Worm (Caenorhabditis elegans) whole organism, L4 larva: ENCODE data around the gene fil-2.

ENCODE experiments used
- D1046.2 ChIP-seq: fragments of 200-800 bp; sonication (Bioruptor generic); IDR thresholded peaks from 2 replicates; pipeline ENCODE4 v1.3.6; 2022; ENCODE audit warnings: missing genetic modification characterization, missing compliant biosample characterization
- F44E2.7 ChIP-seq: fragments of 200-800 bp; sonication (Bioruptor generic); IDR thresholded peaks from 2 replicates; pipeline ENCODE4 v2.1.2; 2022; ENCODE audit warnings: missing genetic modification characterization, missing compliant biosample characterization
- T20F7.1 ChIP-seq: fragments of 200-800 bp; sonication (Bioruptor generic); optimal IDR thresholded peaks from 2 replicates; lab custom pipeline; 2018; ENCODE audit warnings: mild to moderate bottlenecking, missing genetic modification characterization, missing compliant biosample characterization
- Y5F2A.4 ChIP-seq: fragments of 200-800 bp; sonication (Bioruptor generic); optimal IDR thresholded peaks from 2 replicates; lab custom pipeline; 2018; ENCODE audit warnings: mild to moderate bottlenecking, missing genetic modification characterization, missing compliant biosample characterization
- ZK337.2 ChIP-seq: fragments of 200-800 bp; sonication (Bioruptor generic); IDR thresholded peaks from 2 replicates; pipeline ENCODE4 v1.3.6; 2022; ENCODE audit warnings: missing genetic modification reagents, missing genetic modification characterization, missing compliant biosample characterization
- aha-1 ChIP-seq: fragments of 150-350 bp; peaks from one replicate; lab custom pipeline; 2014; ENCODE audit warnings: missing biosample characterization, missing genetic modification characterization
- attf-4 ChIP-seq: sonication (generic microtip); optimal IDR thresholded peaks from 3 replicates; lab custom pipeline; 2017; ENCODE audit warnings: missing biosample characterization, missing genetic modification characterization
- cey-2 ChIP-seq: sonication (generic microtip); optimal IDR thresholded peaks from 3 replicates; lab custom pipeline; 2017; ENCODE audit warnings: missing genetic modification characterization, mild to moderate bottlenecking, missing compliant biosample characterization, antibody characterized with exemption, borderline replicate concordance; ENCODE audit not compliant: insufficient read depth
- daf-19 ChIP-seq: fragments of 200-800 bp; sonication (Bioruptor generic); conservative IDR thresholded peaks from 2 replicates; pipeline ENCODE4 v1.3.6; 2022; ENCODE audit warnings: missing genetic modification characterization, missing compliant biosample characterization
- daf-8 ChIP-seq: fragments of 200-800 bp; sonication (Bioruptor generic); IDR thresholded peaks from 2 replicates; pipeline ENCODE4 v1.3.6; 2022; ENCODE audit warnings: missing genetic modification characterization, missing compliant biosample characterization
- duxl-1 ChIP-seq: sonication (generic microtip); optimal IDR thresholded peaks from 2 replicates; lab custom pipeline; 2016; ENCODE audit warnings: mild to moderate bottlenecking, missing genetic modification characterization, moderate library complexity, missing compliant biosample characterization; ENCODE audit not compliant: poor library complexity
- gei-8 ChIP-seq: fragments of 200-800 bp; sonication (Bioruptor generic); optimal IDR thresholded peaks from 2 replicates; lab custom pipeline; 2018; ENCODE audit warnings: mild to moderate bottlenecking, missing genetic modification characterization, missing compliant biosample characterization
- hlh-11 ChIP-seq: fragments of 200-800 bp; sonication (Bioruptor generic); optimal IDR thresholded peaks from 2 replicates; lab custom pipeline; 2018; ENCODE audit warnings: mild to moderate bottlenecking, missing genetic modification characterization, missing compliant biosample characterization
- hlh-30 ChIP-seq: sonication (generic microtip); optimal IDR thresholded peaks from 2 replicates; lab custom pipeline; 2017; ENCODE audit warnings: antibody characterized with exemption, mild to moderate bottlenecking, missing genetic modification characterization, missing compliant biosample characterization; ENCODE audit not compliant: insufficient read depth
- lim-7 ChIP-seq: fragments of 200-800 bp; sonication (Bioruptor generic); IDR thresholded peaks from 2 replicates; pipeline ENCODE4 v1.3.6; 2022; ENCODE audit warnings: missing genetic modification characterization, missing compliant biosample characterization
- lin-13 ChIP-seq: fragments of 150-350 bp; optimal IDR thresholded peaks from 2 replicates; lab custom pipeline; 2014; ENCODE audit warnings: missing biosample characterization, missing genetic modification reagents, missing genetic modification characterization
- lin-39 ChIP-seq: fragments of 150-350 bp; optimal IDR thresholded peaks from 2 replicates; lab custom pipeline; 2014; ENCODE audit warnings: missing biosample characterization, missing genetic modification reagents, missing genetic modification characterization
- lsy-2 ChIP-seq, 2 experiments: fragments of 150-350 bp in 1 of 2; sonication (generic microtip) in 1 of 2; optimal IDR thresholded peaks; 2 replicates each; lab custom pipeline; 2014 to 2017; ENCODE audit warnings: missing biosample characterization in 2 of 2, missing genetic modification characterization in 2 of 2
- madf-5 ChIP-seq, 2 experiments: fragments of 200-800 bp; sonication (Bioruptor generic); IDR thresholded peaks; 2 replicates each; pipeline ENCODE4 v1.3.6; 2022; ENCODE audit warnings: missing compliant biosample characterization in 2 of 2, missing genetic modification characterization in 2 of 2
- madf-9 ChIP-seq: fragments of 200-800 bp; sonication (Bioruptor generic); conservative IDR thresholded peaks from 2 replicates; pipeline ENCODE4 v1.3.6; 2022; ENCODE audit warnings: missing genetic modification reagents, missing genetic modification characterization, missing compliant biosample characterization
- nhr-28 ChIP-seq: fragments of 150-350 bp; optimal IDR thresholded peaks from 2 replicates; lab custom pipeline; 2014; ENCODE audit warnings: missing biosample characterization, missing genetic modification characterization
- nhr-42 ChIP-seq: fragments of 200-800 bp; sonication (Bioruptor generic); IDR thresholded peaks from 2 replicates; pipeline ENCODE4 v1.3.6; 2022; ENCODE audit warnings: missing genetic modification characterization, missing compliant biosample characterization
- php-3 ChIP-seq: fragments of 200-800 bp; sonication (Bioruptor generic); IDR thresholded peaks from 2 replicates; pipeline ENCODE4 v1.3.6; 2022; ENCODE audit warnings: missing genetic modification reagents, missing genetic modification characterization, missing compliant biosample characterization
- sdz-12 ChIP-seq: fragments of 200-800 bp; sonication (Bioruptor generic); optimal IDR thresholded peaks from 2 replicates; lab custom pipeline; 2018; ENCODE audit warnings: mild to moderate bottlenecking, missing genetic modification characterization, missing compliant biosample characterization
- snpc-1.2 ChIP-seq: fragments of 200-800 bp; sonication (Bioruptor generic); IDR thresholded peaks from 2 replicates; pipeline ENCODE4 v1.3.6; 2022; ENCODE audit warnings: missing genetic modification reagents, missing genetic modification characterization, missing compliant biosample characterization
- snpc-4 ChIP-seq: fragments of 150-350 bp; optimal IDR thresholded peaks from 2 replicates; lab custom pipeline; 2014; ENCODE audit warnings: missing biosample characterization, missing genetic modification characterization
- unc-62 ChIP-seq, 3 experiments: fragments of 150-350 bp in 1 of 3; sonication (generic microtip); optimal IDR thresholded peaks in 2 of 3; peaks in 1 of 3; 1 replicate in 1 of 3; 2 replicates in 2 of 3; lab custom pipeline; 2014 to 2017; ENCODE audit warnings: missing biosample characterization in 3 of 3, missing genetic modification characterization in 3 of 3, missing genetic modification reagents in 3 of 3, missing genotype in 1 of 3
- vab-7 ChIP-seq: fragments of 200-800 bp; sonication (Bioruptor generic); IDR thresholded peaks from 2 replicates; pipeline ENCODE4 v1.3.6; 2022; ENCODE audit warnings: missing genetic modification reagents, missing genetic modification characterization, missing compliant biosample characterization
- zfp-2 ChIP-seq: sonication (generic microtip); optimal IDR thresholded peaks from 2 replicates; lab custom pipeline; 2016; ENCODE audit warnings: mild to moderate bottlenecking, missing genetic modification characterization, missing compliant biosample characterization
- ztf-11 ChIP-seq: fragments of 150-350 bp; optimal IDR thresholded peaks from 2 replicates; lab custom pipeline; 2014; ENCODE audit warnings: missing biosample characterization, missing genetic modification characterization

fil-2 gene

ce11 chrV:6316632-6317031, 37.8 kb downstream of the fil-2 start, which contains the start of gene cest-24:
TSS of gene cest-24 (plus strand) at chrV:6316932.
- TF ChIP-seq zfp-2 (no peak), lin-39 (tag; lab: Kevin White, UChicago) (no peak), daf-19 (GFP tag; lab: Robert Waterston, UW) (no peak), attf-4 (tag; lab: Kevin White, UChicago) (no peak), nhr-42 (no peak), gei-8 (GFP tag; lab: Kevin White, UChicago) (no peak), cey-2 (tag; lab: Kevin White, UChicago) (no peak), duxl-1 (tag; lab: Kevin White, UChicago) (no peak), madf-5 (GFP tag; IDR thresholded peaks at IDR 0.05; lab: Robert Waterston, UW) (no peak), lin-13 (GFP tag; lab: Kevin White, UChicago) (no peak), snpc-4 (tag; lab: Kevin White, UChicago) (no peak), Y5F2A.4 (GFP tag; lab: Kevin White, UChicago) (no peak), ZK337.2 (GFP tag; lab: Robert Waterston, UW) (no peak), ztf-11 (tag; lab: Kevin White, UChicago) (no peak), snpc-1.2 (GFP tag; lab: Robert Waterston, UW) (no peak), F44E2.7 (GFP tag; lab: Robert Waterston, UW) (no peak), vab-7 (GFP tag; lab: Robert Waterston, UW) (no peak), daf-8 (GFP tag; lab: Robert Waterston, UW) (no peak), php-3 (GFP tag; lab: Robert Waterston, UW) (no peak)

- TF ChIP-seq unc-62 (GFP tag; optimal IDR thresholded peaks at IDR 0.05 in 1 of 2; lab: Kevin White, UChicago) (peak in 1 of 2 experiments; percentile 24), unc-62 (tag; optimal IDR thresholded peaks at IDR 0.05; lab: Kevin White, UChicago) (no peak), lim-7 (GFP tag; lab: Robert Waterston, UW) (no peak), nhr-28 (tag; lab: Kevin White, UChicago) (peak; percentile 7)
- TF ChIP-seq, all 104 proteins: peak for 2
Observed at ce11 chrV:6317928-6318327, 39.1 kb downstream of the fil-2 start.

ce11 chrV:6319358-6319757, 40.5 kb downstream of the fil-2 start:
- no peak for TF ChIP-seq sdz-12 (GFP tag; lab: Kevin White, UChicago)
- TF ChIP-seq T20F7.1 (GFP tag; lab: Kevin White, UChicago) = no peak
- TF ChIP-seq hlh-30 (tag; lab: Kevin White, UChicago) = peak; percentile 11
- TF ChIP-seq hlh-11 (tag; lab: Kevin White, UChicago) = peak; percentile 14
- peak; percentile 20 for TF ChIP-seq aha-1 (tag; lab: Kevin White, UChicago)
- peak; percentile 96 for TF ChIP-seq nhr-28 (tag; lab: Kevin White, UChicago)
- no peak for TF ChIP-seq madf-9 (GFP tag; lab: Robert Waterston, UW)

ce11 chrV:6321280-6321679, 42.4 kb downstream of the fil-2 start:
- peak in 1 of 2 experiments; percentile 94 for TF ChIP-seq unc-62 (GFP tag; optimal IDR thresholded peaks at IDR 0.05 in 1 of 2; lab: Kevin White, UChicago)
- no peak for TF ChIP-seq unc-62 (tag; optimal IDR thresholded peaks at IDR 0.05; lab: Kevin White, UChicago)
- no peak for TF ChIP-seq lsy-2 (tag; optimal IDR thresholded peaks at IDR 0.05; lab: Kevin White, UChicago)
- TF ChIP-seq, all 104 proteins: peak for 1

ce11 chrV:6321733-6322198, 42.9 kb downstream of the fil-2 start, which contains the start of gene T28C12.15:
TSS of gene T28C12.15 (minus strand) at chrV:6321783.
- TF ChIP-seq nhr-28 (tag; lab: Kevin White, UChicago) = peak; percentile 98
- TF ChIP-seq aha-1 (tag; lab: Kevin White, UChicago) = peak; percentile 16
- no peak for TF ChIP-seq madf-5 (GFP tag; IDR thresholded peaks at IDR 0.05; lab: Robert Waterston, UW)
- TF ChIP-seq D1046.2 (GFP tag; lab: Robert Waterston, UW) = no peak
